Worm (Caenorhabditis elegans): Measurements from ENCODE around the gene cTel54X.2.

Gene cTel54X.2

DNA sequence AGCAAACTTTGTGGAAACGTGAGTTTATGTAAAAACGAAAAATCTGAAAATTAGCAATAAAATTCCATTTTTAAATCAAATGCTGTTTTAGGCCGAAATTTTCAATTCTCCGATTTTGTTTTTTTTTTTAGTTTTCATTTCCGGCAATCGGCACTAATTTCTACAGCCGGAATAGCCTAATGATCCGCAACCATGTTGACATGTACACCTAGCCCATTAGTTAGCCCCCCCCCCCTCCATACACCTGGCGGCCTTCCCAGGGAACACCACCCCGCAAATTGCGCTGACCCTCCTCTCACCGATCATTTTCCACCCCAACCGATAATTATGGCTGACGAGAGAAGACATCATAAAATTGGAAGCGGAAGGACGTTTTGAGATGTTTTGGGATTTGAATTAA, 36.4 kb downstream of the cTel54X.2 start:
- peak; percentile 53 for TF ChIP-seq aha-1 (tag)
- no peak for TF ChIP-seq ceh-32 (tag; optimal IDR thresholded peaks at IDR 0.05; ENCODE audit: poor library complexity)

DNA sequence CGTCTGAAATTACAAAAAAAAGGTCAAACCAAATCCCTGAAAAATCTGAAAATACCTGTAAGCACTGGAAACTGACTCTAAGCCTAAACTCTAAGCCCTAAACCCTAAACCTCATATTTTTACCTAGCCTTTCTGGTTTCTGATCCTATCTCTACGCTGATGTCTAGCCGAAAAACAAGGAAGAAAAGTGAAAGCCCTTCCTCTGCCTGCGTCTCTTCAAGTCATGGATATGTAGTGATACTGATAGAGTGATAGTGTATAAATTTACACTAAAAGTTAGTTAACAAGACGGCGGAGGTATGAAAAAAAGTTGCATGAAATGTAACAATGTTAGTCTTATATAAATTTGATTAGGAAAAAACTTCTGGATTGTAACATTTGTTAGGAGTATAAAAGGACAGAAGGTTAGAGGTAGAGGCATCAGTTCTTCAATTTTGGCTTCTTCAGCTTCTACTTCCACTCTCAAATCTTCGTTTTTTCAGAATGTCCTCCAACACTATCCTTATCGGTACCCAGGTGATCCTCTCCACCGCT, 37.6 kb downstream of the cTel54X.2 start, which contains the start of gene col-88:
col-88 (plus strand) TSS at position 484 of the 534 bp plus-strand sequence.
- peak; percentile 33 for TF ChIP-seq nhr-28 (tag; optimal IDR thresholded peaks at IDR 0.05)
- no peak for TF ChIP-seq nhr-48 (tag; optimal IDR thresholded peaks at IDR 0.05)

- TF ChIP-seq duxl-1 (tag; optimal IDR thresholded peaks at IDR 0.05; ENCODE audit: poor library complexity) = no peak
- 0 out of 2 replicates have a peak, but pooled peaks have one; percentile 18 for TF ChIP-seq daf-8 (GFP tag; IDR thresholded peaks at IDR 0.05)
- TF ChIP-seq lin-1 (GFP tag; IDR thresholded peaks at IDR 0.05) = no peak
- TF ChIP-seq set-16 (GFP tag; IDR thresholded peaks at IDR 0.05) = peak; percentile 97
- 0 out of 2 replicates have a peak, but pooled peaks have one; percentile 28 for TF ChIP-seq T26A8.4 (GFP tag; IDR thresholded peaks at IDR 0.05)
- no peak for TF ChIP-seq nhr-77 (tag; optimal IDR thresholded peaks at IDR 0.05)
- TF ChIP-seq ceh-62 (tag; optimal IDR thresholded peaks at IDR 0.05) = no peak
- peak in 1 of 2 experiments; percentile 48 for TF ChIP-seq unc-62 (GFP tag; optimal IDR thresholded peaks at IDR 0.05 in 1 of 2)
- no peak for TF ChIP-seq unc-62 (tag; optimal IDR thresholded peaks at IDR 0.05)
- no peak for TF ChIP-seq skn-1 (tag; optimal IDR thresholded peaks at IDR 0.05)
- TF ChIP-seq ceh-20 (GFP tag; IDR thresholded peaks at IDR 0.05) = no peak
- TF ChIP-seq lsy-2 (tag; optimal IDR thresholded peaks at IDR 0.05) = no peak
Measured at ce11 chrIII:41484-41883, 38.4 kb downstream of the cTel54X.2 start.

ce11 chrIII:42725-43124, 39.6 kb downstream of the cTel54X.2 start:
- TF ChIP-seq pha-4 (GFP tag; IDR thresholded peaks at IDR 0.05) (peak; percentile 53; the same call in 1 of the 2 replicates), pha-4 (tag; optimal IDR thresholded peaks at IDR 0.05) (no peak), aha-1 (tag) (peak; percentile 28), set-16 (GFP tag; IDR thresholded peaks at IDR 0.05) (peak; percentile 96), nhr-6 (tag; optimal IDR thresholded peaks at IDR 0.05) (no peak), daf-16 (GFP tag; optimal IDR thresholded peaks at IDR 0.05) (no peak), daf-16 (tag; optimal IDR thresholded peaks at IDR 0.05) (no peak)

- TF ChIP-seq nhr-102 (tag; optimal IDR thresholded peaks at IDR 0.05) (no peak), aha-1 (tag) (peak; percentile 97), tra-1 (GFP tag; IDR thresholded peaks at IDR 0.05) (0 out of 2 replicates have a peak, but pooled peaks have one; percentile 27), fos-1 (tag; optimal IDR thresholded peaks at IDR 0.05) (no peak), set-16 (GFP tag; IDR thresholded peaks at IDR 0.05) (peak; percentile 95)
Measured at ce11 chrIII:48329-48728, 45.3 kb downstream of the cTel54X.2 start.

- TF ChIP-seq D1046.2 (GFP tag; IDR thresholded peaks at IDR 0.05) (0 out of 2 replicates have a peak, but pooled peaks have one; percentile 57), daf-8 (GFP tag; IDR thresholded peaks at IDR 0.05) (no peak), unc-62 (GFP tag; optimal IDR thresholded peaks at IDR 0.05 in 1 of 2) (peak in 1 of 2 experiments; percentile 60), unc-62 (tag; optimal IDR thresholded peaks at IDR 0.05) (no peak)
Measured at ce11 chrIII:49064-49463, 46.0 kb downstream of the cTel54X.2 start.

DNA sequence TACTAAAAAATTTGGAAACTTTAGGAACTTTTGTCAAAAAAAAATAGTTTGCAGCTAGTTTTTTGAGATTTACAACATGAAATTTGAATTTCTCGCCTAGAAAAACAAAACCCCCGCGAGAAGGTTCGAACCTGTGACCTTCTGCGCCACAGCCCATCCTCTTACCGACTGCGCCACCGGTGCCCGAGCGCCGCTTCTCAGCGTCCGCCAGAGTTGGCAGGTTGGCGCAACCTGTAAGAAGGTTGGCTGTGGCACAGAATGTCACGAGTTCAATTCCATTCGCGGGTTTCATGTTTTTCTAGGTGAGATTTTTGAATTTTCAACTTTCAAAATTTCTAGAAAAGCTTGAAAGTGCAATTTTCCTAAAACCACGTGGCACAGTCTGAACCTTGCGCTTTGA, 47.3 kb downstream of the cTel54X.2 start:
- 0 out of 2 replicates have a peak, but pooled peaks have one; percentile 12 for TF ChIP-seq egl-43 (GFP tag; IDR thresholded peaks at IDR 0.05)
- no peak for TF ChIP-seq duxl-1 (tag; optimal IDR thresholded peaks at IDR 0.05; ENCODE audit: poor library complexity)
- TF ChIP-seq lin-13 (GFP tag; optimal IDR thresholded peaks at IDR 0.05) = no peak
- no peak for TF ChIP-seq dmd-9 (GFP tag; IDR thresholded peaks at IDR 0.05)
- TF ChIP-seq lim-7 (GFP tag; IDR thresholded peaks at IDR 0.05) = no peak
- no peak for TF ChIP-seq Y48G9A.11 (GFP tag; IDR thresholded peaks at IDR 0.05)
- no peak for TF ChIP-seq zfp-3 (GFP tag; conservative IDR thresholded peaks at IDR 0.05)
- no peak for TF ChIP-seq snpc-1.2 (GFP tag; IDR thresholded peaks at IDR 0.05)
- TF ChIP-seq unc-62 (GFP tag; optimal IDR thresholded peaks at IDR 0.05 in 1 of 2) = peak in 1 of 2 experiments; percentile 62
- TF ChIP-seq unc-62 (tag; optimal IDR thresholded peaks at IDR 0.05) = no peak
- 0 out of 2 replicates have a peak, but pooled peaks have one; percentile 24 for TF ChIP-seq dmd-8 (GFP tag; IDR thresholded peaks at IDR 0.05)
- TF ChIP-seq set-16 (GFP tag; IDR thresholded peaks at IDR 0.05) = peak; percentile 77
